Worm (Caenorhabditis elegans): ENCODE results near the gene ncx-6.
A peak's percentile ranks its signal among the peaks of the same experiment; 100 is the strongest.

Gene ncx-6

DNA sequence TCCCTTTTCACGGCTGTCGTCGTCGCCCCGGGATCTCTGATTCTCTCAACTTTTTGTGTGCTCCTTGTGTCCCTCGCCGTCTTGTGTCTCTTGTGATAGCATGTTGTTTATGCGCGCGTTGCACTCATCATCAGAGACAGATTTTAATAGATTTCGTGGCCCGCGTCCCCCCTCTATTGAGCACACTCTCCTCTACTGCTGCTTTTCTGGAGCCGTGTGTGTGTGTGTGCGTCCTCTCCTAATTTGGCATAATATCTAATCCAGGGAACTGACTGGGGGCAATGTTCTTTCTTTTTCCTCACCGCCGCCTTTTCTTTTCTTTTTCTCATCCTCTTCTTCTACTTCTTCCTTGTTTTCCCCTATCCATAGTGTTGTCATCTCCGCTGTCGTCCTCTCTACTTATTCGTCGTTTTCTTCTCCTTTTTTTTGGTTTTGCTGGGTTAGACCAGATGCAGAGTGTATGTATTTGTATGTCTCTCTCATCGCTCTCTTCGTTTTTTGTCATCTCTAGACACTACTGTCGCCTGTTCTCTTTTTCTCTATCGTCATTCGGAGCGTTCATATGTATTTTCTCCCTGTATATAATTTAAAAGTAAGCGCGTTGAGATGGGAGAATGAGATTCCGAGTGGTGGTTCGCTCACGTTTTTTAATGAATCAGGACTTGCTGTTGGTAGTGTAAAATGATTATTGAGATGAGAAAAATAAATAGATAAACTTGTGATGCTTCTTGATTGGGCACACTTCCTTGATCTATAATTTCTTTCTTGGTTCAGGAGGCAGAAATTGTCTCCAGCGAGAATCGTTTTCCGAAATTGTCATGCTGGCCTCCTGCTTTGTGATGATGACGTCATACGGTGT lies 9.8 kb downstream of the ncx-6 start (continued):
- TF ChIP-seq alr-1 (tag; optimal IDR thresholded peaks at IDR 0.05) (no peak), nhr-77 (tag; optimal IDR thresholded peaks at IDR 0.05) (no peak), nhr-23 (tag; optimal IDR thresholded peaks at IDR 0.05) (no peak), nhr-6 (tag; optimal IDR thresholded peaks at IDR 0.05) (peak; percentile 26), lin-11 (tag; optimal IDR thresholded peaks at IDR 0.05) (no peak), sma-9 (GFP tag; optimal IDR thresholded peaks at IDR 0.05) (peak; percentile 58), sma-9 (tag; optimal IDR thresholded peaks at IDR 0.05) (no peak), R02D3.7 (tag; optimal IDR thresholded peaks at IDR 0.05) (no peak), nhr-11 (tag; optimal IDR thresholded peaks at IDR 0.05) (no peak), dmd-4 (tag; optimal IDR thresholded peaks at IDR 0.05) (no peak)

DNA sequence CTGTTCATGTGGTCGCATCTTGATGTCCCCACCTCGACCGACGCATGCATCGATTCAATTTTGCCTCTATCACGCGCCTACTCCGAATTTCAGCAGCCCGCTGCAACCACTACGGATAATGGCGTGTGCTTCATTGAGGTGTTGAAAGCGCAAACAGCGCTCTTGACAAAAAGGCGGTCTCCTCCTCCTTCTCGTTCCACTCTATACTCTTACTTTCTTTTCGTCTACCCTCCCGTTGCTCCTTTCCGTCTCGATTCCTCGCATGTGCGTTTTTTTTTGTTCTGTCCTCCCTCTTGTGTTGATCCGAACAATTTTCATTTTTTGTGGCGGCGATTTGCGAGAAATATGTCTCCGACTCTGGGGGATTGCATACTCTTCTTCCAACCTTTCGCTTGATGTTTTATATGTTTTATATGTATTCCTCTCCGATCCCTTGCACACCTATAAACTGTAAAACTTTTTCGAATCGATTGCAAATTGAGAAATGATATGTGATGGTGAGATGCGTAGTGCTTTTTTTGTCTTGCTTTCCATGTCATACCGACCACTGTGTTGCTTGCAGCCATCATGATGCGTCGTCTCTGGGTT lies 11.0 kb downstream of the ncx-6 start:
- peak; percentile 30 for TF ChIP-seq nhr-129 (tag; optimal IDR thresholded peaks at IDR 0.05)
- peak; percentile 5 for TF ChIP-seq nhr-6 (tag; optimal IDR thresholded peaks at IDR 0.05)
- peak; percentile 36 for TF ChIP-seq F13H6.1 (tag; optimal IDR thresholded peaks at IDR 0.05)
- TF ChIP-seq lin-39 (tag; optimal IDR thresholded peaks at IDR 0.05) = no peak
- peak; percentile 14 for TF ChIP-seq unc-55 (GFP tag; optimal IDR thresholded peaks at IDR 0.05)
- TF ChIP-seq sem-4 (tag; optimal IDR thresholded peaks at IDR 0.05) = no peak
- peak; percentile 11 for TF ChIP-seq sma-9 (GFP tag; optimal IDR thresholded peaks at IDR 0.05)
- TF ChIP-seq sma-9 (tag; optimal IDR thresholded peaks at IDR 0.05) = no peak

DNA sequence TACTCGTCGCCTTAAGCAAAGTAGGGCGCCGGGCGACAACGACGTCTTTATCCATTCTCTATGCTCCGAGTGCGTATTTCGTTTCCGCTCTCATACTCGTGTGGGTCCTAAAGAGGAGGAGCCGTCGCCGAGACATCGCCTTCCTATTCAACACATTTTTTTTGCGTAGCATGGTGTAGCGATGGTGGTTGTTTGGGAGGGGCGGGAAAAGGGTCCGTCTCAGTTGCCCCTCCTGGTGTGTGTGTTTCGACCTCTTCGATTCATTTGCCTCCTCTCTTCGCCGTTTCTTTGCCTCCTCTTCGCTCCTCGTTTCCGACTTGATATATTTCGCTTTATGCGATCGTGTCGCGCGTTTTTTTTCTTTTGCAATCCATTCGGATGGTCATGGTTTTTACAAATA lies 12.0 kb downstream of the ncx-6 start:
- no peak for TF ChIP-seq elt-3 (tag; optimal IDR thresholded peaks at IDR 0.05)
- no peak for TF ChIP-seq nhr-25 (tag; optimal IDR thresholded peaks at IDR 0.05)
- TF ChIP-seq sma-3 (GFP tag; optimal IDR thresholded peaks at IDR 0.05) = no peak
- TF ChIP-seq unc-55 (GFP tag; optimal IDR thresholded peaks at IDR 0.05) = no peak
- no peak for TF ChIP-seq mab-5 (tag; optimal IDR thresholded peaks at IDR 0.05)
- no peak for TF ChIP-seq ztf-4 (tag; optimal IDR thresholded peaks at IDR 0.05)
- no peak for TF ChIP-seq crh-2 (tag; optimal IDR thresholded peaks at IDR 0.05)
- TF ChIP-seq zag-1 (tag; optimal IDR thresholded peaks at IDR 0.05) = no peak
- no peak for TF ChIP-seq dmd-4 (tag; optimal IDR thresholded peaks at IDR 0.05)

DNA sequence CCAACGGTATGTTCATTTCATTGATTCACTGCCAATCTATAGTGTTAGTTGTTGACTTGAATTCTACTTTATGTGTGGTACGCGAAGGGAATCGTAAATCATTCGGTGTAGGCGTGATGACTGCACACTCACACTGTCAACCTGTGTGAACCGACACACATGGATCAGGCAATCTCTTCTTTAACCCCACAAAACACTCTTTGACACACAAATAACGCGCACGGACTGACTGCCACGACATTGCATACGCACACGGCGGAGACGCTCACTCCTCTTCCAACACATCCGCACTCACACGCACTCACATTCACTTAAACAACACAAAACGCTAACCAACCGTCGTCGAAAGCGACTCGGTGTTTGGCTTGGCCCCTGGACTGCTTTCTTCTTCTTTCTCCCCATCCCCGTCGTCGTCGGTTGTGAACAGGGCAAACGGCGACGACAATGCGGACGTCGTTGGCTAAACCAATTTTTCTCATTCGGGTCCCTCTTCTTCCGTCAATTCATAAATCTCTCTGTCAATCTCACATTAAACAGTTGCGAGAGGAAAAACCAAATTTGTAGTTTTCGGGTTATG lies 13.5 kb downstream of the ncx-6 start:
- TF ChIP-seq alr-1 (tag; optimal IDR thresholded peaks at IDR 0.05) = no peak
- no peak for TF ChIP-seq C34F6.9 (tag; optimal IDR thresholded peaks at IDR 0.05)
- no peak for TF ChIP-seq sem-4 (tag; optimal IDR thresholded peaks at IDR 0.05)
- TF ChIP-seq nhr-6 (tag; optimal IDR thresholded peaks at IDR 0.05) = no peak
- TF ChIP-seq unc-62 (GFP tag; optimal IDR thresholded peaks at IDR 0.05) = no peak
- peak; percentile 1 for TF ChIP-seq sma-9 (GFP tag; optimal IDR thresholded peaks at IDR 0.05)
- TF ChIP-seq sma-9 (tag; optimal IDR thresholded peaks at IDR 0.05) = no peak
- peak; percentile 41 for TF ChIP-seq nhr-21 (tag; optimal IDR thresholded peaks at IDR 0.05)
- no peak for TF ChIP-seq dmd-4 (tag; optimal IDR thresholded peaks at IDR 0.05)
- no peak for TF ChIP-seq ceh-82 (tag; optimal IDR thresholded peaks at IDR 0.05)
- no peak for TF ChIP-seq nhr-237 (tag; optimal IDR thresholded peaks at IDR 0.05)
- TF ChIP-seq F13H6.1 (tag; optimal IDR thresholded peaks at IDR 0.05) = no peak
- TF ChIP-seq nhr-129 (tag; optimal IDR thresholded peaks at IDR 0.05) = peak; percentile 19

DNA sequence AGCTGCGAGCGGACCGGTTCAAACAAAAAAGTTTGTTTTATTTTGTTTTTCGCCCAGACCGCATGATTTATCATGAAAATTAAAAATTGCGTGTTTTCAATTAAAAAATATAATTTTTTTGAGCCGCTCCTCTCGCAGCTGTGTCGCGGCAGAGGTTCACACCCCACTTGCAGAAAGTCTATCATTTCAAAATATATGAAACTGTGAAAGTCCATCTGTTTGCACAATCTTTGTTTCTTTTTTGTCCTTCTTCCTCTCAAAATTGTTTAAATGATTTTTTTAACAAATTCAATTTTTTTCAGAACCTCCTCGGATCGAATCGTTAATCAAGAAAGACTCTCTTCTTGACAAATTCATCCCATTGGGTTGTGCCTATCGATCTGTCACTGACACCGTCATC lies 14.2 kb downstream of the ncx-6 start, which contains the start of gene tlk-1:
Gene tlk-1 (plus strand): TSS at position 301 of the 400 bp plus-strand sequence.
- no peak for TF ChIP-seq lin-39 (tag; optimal IDR thresholded peaks at IDR 0.05)
- no peak for TF ChIP-seq mab-5 (tag; optimal IDR thresholded peaks at IDR 0.05)
- TF ChIP-seq ceh-82 (tag; optimal IDR thresholded peaks at IDR 0.05) = no peak
- no peak for TF ChIP-seq gmeb-1 (tag; optimal IDR thresholded peaks at IDR 0.05)
- no peak for TF ChIP-seq ama-1 (optimal IDR thresholded peaks at IDR 0.05)
- TF ChIP-seq nhr-25 (tag; optimal IDR thresholded peaks at IDR 0.05) = no peak
- no peak for TF ChIP-seq C34F6.9 (tag; optimal IDR thresholded peaks at IDR 0.05)
- no peak for TF ChIP-seq nhr-11 (tag; optimal IDR thresholded peaks at IDR 0.05)
- TF ChIP-seq peb-1 (tag; optimal IDR thresholded peaks at IDR 0.05) = no peak
- TF ChIP-seq skn-1 (tag; optimal IDR thresholded peaks at IDR 0.05) = no peak
- TF ChIP-seq egl-27 (tag; optimal IDR thresholded peaks at IDR 0.05) = no peak
- TF ChIP-seq dmd-4 (tag; optimal IDR thresholded peaks at IDR 0.05) = no peak
